Worm (Caenorhabditis elegans): ENCODE measurements around the gene zfp-1.
A peak's percentile ranks its signal among the peaks of the same experiment; 100 is the strongest.

Gene zfp-1

ce11 chrIII:8749487-8749886 lies 41.8 kb upstream of the zfp-1 start, which contains the start of gene sma-2:
sma-2 (plus strand) TSS chrIII:8749680.
- TF ChIP-seq flh-1 (GFP tag; optimal IDR thresholded peaks at IDR 0.05) = no peak
- TF ChIP-seq nhr-237 (tag; optimal IDR thresholded peaks at IDR 0.05) = peak; percentile 7
- TF ChIP-seq pha-4 (tag; optimal IDR thresholded peaks at IDR 0.05) = peak; percentile 50

ce11 chrIII:8750606-8751005 lies 40.7 kb upstream of the zfp-1 start, which contains the start of gene ugtp-1:
ugtp-1 (minus strand) TSS chrIII:8750706.
- TF ChIP-seq bed-3 (GFP tag; optimal IDR thresholded peaks at IDR 0.05) = no peak
- TF ChIP-seq elt-1 (tag; optimal IDR thresholded peaks at IDR 0.05; ENCODE audit: borderline replicate concordance, insufficient read depth) = peak; percentile 1

DNA sequence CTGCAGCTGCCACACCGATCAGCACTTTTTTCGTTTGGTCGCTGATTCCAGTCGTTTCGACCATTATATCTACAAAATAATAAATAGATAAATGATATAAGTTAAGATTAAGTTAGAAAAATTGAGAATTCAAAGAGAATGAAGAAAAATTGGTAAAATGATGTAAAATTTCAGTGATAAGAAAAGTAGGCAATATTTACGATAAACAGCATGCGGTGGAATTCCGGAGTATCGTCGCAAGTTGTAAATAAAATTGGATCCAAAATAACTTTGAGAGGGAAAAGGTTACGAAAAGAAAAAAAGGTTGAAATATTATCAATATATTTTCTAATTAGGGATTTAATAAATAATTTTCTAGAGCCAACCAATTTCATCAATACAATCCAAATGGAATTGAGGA lies 36.7 kb upstream of the zfp-1 start, which contains the start of gene tomm-70:
Gene tomm-70, minus strand, starts transcription at position 69 of the 400 bp plus-strand sequence.
- TF ChIP-seq elt-3 (tag; optimal IDR thresholded peaks at IDR 0.05) (no peak), drap-1 (GFP tag; optimal IDR thresholded peaks at IDR 0.05) (no peak), tbx-8 (GFP tag; optimal IDR thresholded peaks at IDR 0.05) (no peak), lin-32 (GFP tag; optimal IDR thresholded peaks at IDR 0.05) (no peak), nhr-2 (tag; optimal IDR thresholded peaks at IDR 0.05) (no peak), cnd-1 (tag; optimal IDR thresholded peaks at IDR 0.05) (no peak), ham-2 (GFP tag; optimal IDR thresholded peaks at IDR 0.05) (no peak), ces-1 (GFP tag; optimal IDR thresholded peaks at IDR 0.05) (no peak), nhr-76 (tag; optimal IDR thresholded peaks at IDR 0.05) (no peak), nhr-28 (tag; optimal IDR thresholded peaks at IDR 0.05) (no peak), pha-4 (tag; optimal IDR thresholded peaks at IDR 0.05) (no peak), unc-62 (GFP tag; optimal IDR thresholded peaks at IDR 0.05) (no peak), ztf-11 (tag; optimal IDR thresholded peaks at IDR 0.05) (no peak), flh-1 (GFP tag; optimal IDR thresholded peaks at IDR 0.05) (no peak), nhr-12 (tag; optimal IDR thresholded peaks at IDR 0.05) (no peak), zip-8 (tag; optimal IDR thresholded peaks at IDR 0.05) (no peak), ceh-43 (GFP tag; optimal IDR thresholded peaks at IDR 0.05) (no peak), lin-13 (tag; optimal IDR thresholded peaks at IDR 0.05) (no peak)

DNA sequence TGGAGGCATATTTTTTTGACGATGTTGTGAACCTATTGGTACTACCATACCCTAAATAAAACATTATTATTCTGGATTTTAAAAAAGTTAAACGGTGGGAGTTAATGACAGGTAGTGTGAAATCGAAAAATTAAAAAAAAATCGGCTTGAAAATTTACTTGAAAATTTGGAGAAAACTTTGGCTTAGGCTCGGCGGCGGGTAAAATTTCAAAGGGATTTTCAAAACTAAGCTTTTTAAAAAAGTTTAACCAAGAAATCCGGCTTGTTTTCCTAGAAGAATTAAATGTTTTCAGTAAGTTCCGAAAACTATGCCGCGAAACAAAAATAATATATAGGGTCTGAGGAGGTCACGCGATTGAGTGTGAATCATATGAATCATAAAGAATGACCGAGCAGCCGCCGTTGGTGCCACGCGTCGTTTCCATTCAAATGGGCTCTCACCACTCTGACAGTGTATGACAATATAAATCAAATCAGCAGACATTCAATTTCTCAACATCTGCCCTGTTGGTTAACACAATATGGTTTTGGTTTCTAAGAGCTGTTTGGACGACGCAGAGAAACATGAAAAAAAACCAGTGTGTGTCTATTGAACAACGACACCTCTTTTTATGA lies 30.2 kb upstream of the zfp-1 start, which contains the start of gene aak-1:
Gene aak-1, minus strand, starts transcription at position 51 of the 615 bp plus-strand sequence.
- TF ChIP-seq snpc-4 (tag; optimal IDR thresholded peaks at IDR 0.05) (no peak), mls-2 (tag; optimal IDR thresholded peaks at IDR 0.05) (no peak), elt-3 (tag; optimal IDR thresholded peaks at IDR 0.05) (no peak), unc-120 (tag; optimal IDR thresholded peaks at IDR 0.05; ENCODE audit: poor library complexity, severe bottlenecking) (no peak), ham-2 (GFP tag; optimal IDR thresholded peaks at IDR 0.05) (no peak), lin-13 (tag; optimal IDR thresholded peaks at IDR 0.05) (no peak), blmp-1 (tag; optimal IDR thresholded peaks at IDR 0.05) (no peak), ceh-43 (GFP tag; optimal IDR thresholded peaks at IDR 0.05) (no peak), flh-1 (GFP tag; optimal IDR thresholded peaks at IDR 0.05) (no peak), pha-4 (tag; optimal IDR thresholded peaks at IDR 0.05) (no peak), nhr-28 (tag; optimal IDR thresholded peaks at IDR 0.05) (no peak)

DNA sequence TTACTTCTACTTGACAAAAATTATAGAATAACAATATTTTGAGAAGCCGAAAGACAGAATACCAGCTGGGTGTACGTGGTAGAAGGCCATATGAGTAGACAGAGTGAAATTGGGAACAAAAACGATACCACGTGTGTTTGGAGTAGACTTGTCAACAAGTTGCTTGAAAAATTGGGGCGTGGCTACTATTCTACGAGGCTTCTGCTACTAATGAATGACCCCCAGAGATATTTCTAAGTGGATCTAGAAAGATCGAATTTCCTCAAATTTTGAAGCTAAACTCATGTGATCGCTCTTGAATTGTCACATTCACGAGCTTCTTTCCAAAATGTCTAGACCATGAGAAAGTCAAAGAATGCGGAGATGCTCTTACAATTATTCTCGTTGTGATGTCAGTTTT lies 29.3 kb upstream of the zfp-1 start:
- TF ChIP-seq lin-13 (tag; optimal IDR thresholded peaks at IDR 0.05) (no peak), ceh-83 (GFP tag; optimal IDR thresholded peaks at IDR 0.05) (no peak), drap-1 (GFP tag; optimal IDR thresholded peaks at IDR 0.05) (no peak), unc-120 (tag; optimal IDR thresholded peaks at IDR 0.05; ENCODE audit: poor library complexity, severe bottlenecking) (no peak), bed-3 (GFP tag; optimal IDR thresholded peaks at IDR 0.05) (no peak), nhr-2 (tag; optimal IDR thresholded peaks at IDR 0.05) (no peak)

DNA sequence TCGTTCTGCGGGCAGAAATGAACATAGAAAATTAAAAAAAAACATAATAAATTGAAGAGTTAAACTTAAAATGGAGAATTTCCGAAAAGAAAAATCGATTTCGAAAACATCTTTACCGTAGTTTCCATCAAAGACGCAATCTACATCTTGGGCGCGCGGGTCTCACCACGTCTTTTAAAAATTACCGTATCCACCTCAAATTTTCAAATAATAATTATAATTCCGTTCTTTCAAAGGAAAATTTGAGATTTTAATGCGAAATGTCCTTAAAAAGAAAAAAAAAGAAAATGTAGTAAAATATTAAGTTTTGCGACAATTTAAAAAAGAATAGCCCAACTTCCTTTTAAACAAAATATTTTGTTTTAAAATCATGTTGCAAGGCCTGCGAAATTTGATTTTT lies 28.2 kb upstream of the zfp-1 start:
- TF ChIP-seq lsy-2 (tag; optimal IDR thresholded peaks at IDR 0.05) (no peak), zip-8 (tag; optimal IDR thresholded peaks at IDR 0.05) (no peak), sptf-1 (tag; optimal IDR thresholded peaks at IDR 0.05) (no peak), ceh-43 (GFP tag; optimal IDR thresholded peaks at IDR 0.05) (no peak), ham-2 (GFP tag; optimal IDR thresholded peaks at IDR 0.05) (no peak), unc-120 (tag; optimal IDR thresholded peaks at IDR 0.05; ENCODE audit: poor library complexity, severe bottlenecking) (no peak), flh-1 (GFP tag; optimal IDR thresholded peaks at IDR 0.05) (no peak), ceh-39 (tag; optimal IDR thresholded peaks at IDR 0.05) (no peak), drap-1 (GFP tag; optimal IDR thresholded peaks at IDR 0.05) (no peak), ceh-83 (GFP tag; optimal IDR thresholded peaks at IDR 0.05) (no peak), nhr-2 (tag; optimal IDR thresholded peaks at IDR 0.05) (no peak), M03D4.4 (tag; optimal IDR thresholded peaks at IDR 0.05) (no peak), cnd-1 (tag; optimal IDR thresholded peaks at IDR 0.05) (no peak)
